Fruit fly (Drosophila melanogaster): ENCODE data around the gene CG45064.

DNA sequence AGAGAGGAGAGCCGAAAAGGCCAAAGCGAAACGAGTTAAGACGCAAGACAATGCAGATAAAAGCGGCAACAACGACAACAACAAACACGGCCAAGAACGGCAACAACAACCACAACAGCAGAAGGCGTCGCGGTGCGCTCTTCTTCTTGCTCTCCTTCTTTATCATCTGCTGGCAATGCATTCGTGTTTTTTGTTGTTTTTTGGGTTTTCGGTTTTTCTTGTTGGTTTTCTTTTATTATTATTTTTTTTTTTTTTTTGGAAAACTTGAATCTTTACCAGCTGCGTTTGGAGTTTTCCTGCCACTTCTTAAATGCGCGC lies 57.0 kb downstream of the CG45064 start:
- TF ChIP-seq CTCF (optimal IDR thresholded peaks at IDR 0.05), result no peak
- TF ChIP-seq CG8478 (optimal IDR thresholded peaks at IDR 0.05), result no peak

Data from S2 (cell line).